Worm (Caenorhabditis elegans): ENCODE data around the gene gadr-4.

ce11 chrII:4081141-4081540 is 18.8 kb upstream of the gadr-4 start:
- TF ChIP-seq nhr-28 (tag; optimal IDR thresholded peaks at IDR 0.05): no peak
- no peak for TF ChIP-seq unc-62 (GFP tag; optimal IDR thresholded peaks at IDR 0.05)
- TF ChIP-seq fos-1 (tag; optimal IDR thresholded peaks at IDR 0.05): no peak
- no peak for TF ChIP-seq skn-1 (tag; optimal IDR thresholded peaks at IDR 0.05)
- no peak for TF ChIP-seq pqm-1 (tag; optimal IDR thresholded peaks at IDR 0.05)
- no peak for TF ChIP-seq xbp-1 (tag; optimal IDR thresholded peaks at IDR 0.05)
- TF ChIP-seq elt-3 (tag; optimal IDR thresholded peaks at IDR 0.05): no peak
- no peak for TF ChIP-seq nhr-76 (tag; optimal IDR thresholded peaks at IDR 0.05)
- no peak for TF ChIP-seq lin-15B (tag; optimal IDR thresholded peaks at IDR 0.05)
- TF ChIP-seq lin-14 (GFP tag; optimal IDR thresholded peaks at IDR 0.05): no peak
- no peak for TF ChIP-seq hpl-2 (GFP tag; optimal IDR thresholded peaks at IDR 0.05)
- TF ChIP-seq ztf-4 (tag; optimal IDR thresholded peaks at IDR 0.05): no peak
- TF ChIP-seq nhr-12 (tag; optimal IDR thresholded peaks at IDR 0.05): no peak

Measured in whole organism, L1 larva.